Worm (Caenorhabditis elegans) whole organism, midembryonic: ENCODE data around the gene ndub-2.

ENCODE experiments used
- T22C8.4 ChIP-seq: fragments of 200-800 bp; sonication (Bioruptor generic); IDR thresholded peaks from 2 replicates; pipeline ENCODE4 v1.3.6; 2022; ENCODE audit warnings: missing genetic modification characterization, missing compliant biosample characterization
- cog-1 ChIP-seq: sonication (generic microtip); optimal IDR thresholded peaks from 2 replicates; lab custom pipeline; 2016; ENCODE audit warnings: missing genetic modification characterization, missing compliant biosample characterization
- flt-1 ChIP-seq: fragments of 200-800 bp; sonication (Bioruptor generic); IDR thresholded peaks from 2 replicates; pipeline ENCODE4 v1.3.6; 2022; ENCODE audit warnings: missing genetic modification characterization, missing compliant biosample characterization
- klf-2 ChIP-seq: fragments of 200-800 bp; sonication (Bioruptor generic); conservative IDR thresholded peaks from 2 replicates; pipeline ENCODE4 v1.3.6; 2022; ENCODE audit warnings: missing genetic modification reagents, missing genetic modification characterization, missing compliant biosample characterization
- med-1 ChIP-seq: sonication (generic microtip); optimal IDR thresholded peaks from 2 replicates; lab custom pipeline; 2017; ENCODE audit warnings: missing genetic modification characterization, mild to moderate bottlenecking, missing compliant biosample characterization, antibody characterized with exemption, missing genetic modification reagents; ENCODE audit not compliant: insufficient read depth
- ref-1 ChIP-seq: fragments of 200-800 bp; sonication (Bioruptor generic); conservative IDR thresholded peaks from 2 replicates; pipeline ENCODE4 v1.3.6; 2022; ENCODE audit warnings: missing genetic modification reagents, missing genetic modification characterization, missing compliant biosample characterization
- tab-1 ChIP-seq: fragments of 200-800 bp; sonication (Bioruptor generic); IDR thresholded peaks from 2 replicates; pipeline ENCODE4 v1.3.6; 2022; ENCODE audit warnings: missing genetic modification characterization, missing compliant biosample characterization
- ztf-23 ChIP-seq: fragments of 200-800 bp; sonication (Bioruptor generic); IDR thresholded peaks from 2 replicates; pipeline ENCODE4 v1.3.6; 2022; ENCODE audit warnings: missing genetic modification reagents, missing genetic modification characterization, missing compliant biosample characterization
- ztf-29 ChIP-seq: fragments of 200-800 bp; sonication (Bioruptor generic); IDR thresholded peaks from 2 replicates; pipeline ENCODE4 v1.3.6; 2022; ENCODE audit warnings: missing genetic modification reagents, missing genetic modification characterization, missing compliant biosample characterization

ce11 chrII:8961450-8961849, 34.7 kb upstream of the ndub-2 start:
- TF ChIP-seq med-1 = no peak
- TF ChIP-seq klf-2 = no peak
- no peak for TF ChIP-seq ref-1 (GFP tag; lab: Robert Waterston, UW)
- no peak for TF ChIP-seq cog-1 (tag; lab: Kevin White, UChicago)
- TF ChIP-seq ztf-29 (GFP tag; lab: Robert Waterston, UW) = no peak
- TF ChIP-seq tab-1 (GFP tag; lab: Robert Waterston, UW) = no peak
- TF ChIP-seq T22C8.4 = no peak
- TF ChIP-seq flt-1 (GFP tag; lab: Robert Waterston, UW) = no peak
- no peak for TF ChIP-seq ztf-23 (GFP tag; lab: Robert Waterston, UW)
